Worm (Caenorhabditis elegans): ENCODE results near the gene srd-34.

The srd-34 gene

ce11 chrV:10548981-10549380 lies at the start of gene srd-34:
srd-34 (minus strand) TSS chrV:10549081.
- TF ChIP-seq unc-62 (GFP tag; optimal IDR thresholded peaks at IDR 0.05 in 1 of 2) (no peak), unc-62 (tag; optimal IDR thresholded peaks at IDR 0.05) (no peak), T20F7.1 (GFP tag; optimal IDR thresholded peaks at IDR 0.05) (no peak), daf-16 (GFP tag; optimal IDR thresholded peaks at IDR 0.05) (no peak), daf-16 (tag; optimal IDR thresholded peaks at IDR 0.05) (no peak), D1046.2 (GFP tag; IDR thresholded peaks at IDR 0.05) (no peak), mep-1 (tag; optimal IDR thresholded peaks at IDR 0.05) (no peak), F26F4.8 (GFP tag; conservative IDR thresholded peaks at IDR 0.05) (no peak), ceh-20 (GFP tag; IDR thresholded peaks at IDR 0.05) (no peak), pha-4 (GFP tag; IDR thresholded peaks at IDR 0.05) (no peak), pha-4 (tag; optimal IDR thresholded peaks at IDR 0.05) (no peak), lin-38 (GFP tag; IDR thresholded peaks at IDR 0.05) (no peak), Y75B8A.6 (GFP tag; IDR thresholded peaks at IDR 0.05) (no peak), mes-2 (tag; optimal IDR thresholded peaks at IDR 0.05; ENCODE audit: poor library complexity, severe bottlenecking) (no peak), arid-1 (GFP tag; conservative IDR thresholded peaks at IDR 0.05) (no peak), ama-1 (optimal IDR thresholded peaks at IDR 0.05) (no peak), ceh-82 (tag; optimal IDR thresholded peaks at IDR 0.05) (no peak), zag-1 (tag; optimal IDR thresholded peaks at IDR 0.05) (no peak), ztf-11 (tag; optimal IDR thresholded peaks at IDR 0.05) (no peak)

DNA sequence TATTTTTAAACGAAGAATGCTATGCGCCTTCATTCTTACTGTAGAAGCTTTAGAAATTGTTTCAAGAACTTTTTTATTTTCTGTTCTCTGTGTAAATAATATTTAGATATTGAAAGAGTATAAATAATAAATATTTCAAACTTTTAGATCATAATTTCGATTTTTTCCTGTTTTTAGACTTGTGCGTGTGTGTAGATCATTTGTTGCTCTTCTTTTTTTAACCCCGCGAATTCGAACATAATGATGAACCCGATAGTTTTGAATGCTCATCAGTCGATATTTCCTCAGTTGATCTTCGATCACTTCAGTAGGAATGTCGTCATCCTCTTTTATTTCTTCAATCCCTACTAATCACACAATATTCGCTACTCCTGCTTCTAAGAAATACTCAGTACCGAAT lies 48.4 kb upstream of the srd-34 start, which contains the start of gene T21C9.13:
Gene T21C9.13 (plus strand): TSS at position 33 of the 400 bp plus-strand sequence.
- TF ChIP-seq F37D6.2 (tag; optimal IDR thresholded peaks at IDR 0.05), result no peak
- no peak for TF ChIP-seq mxl-3 (GFP tag; optimal IDR thresholded peaks at IDR 0.05)
- no peak for TF ChIP-seq ceh-20 (GFP tag; IDR thresholded peaks at IDR 0.05)
- TF ChIP-seq nhr-76 (tag; optimal IDR thresholded peaks at IDR 0.05), result no peak
- no peak for TF ChIP-seq zip-2 (tag; optimal IDR thresholded peaks at IDR 0.05)
- no peak for TF ChIP-seq lsy-2 (tag; optimal IDR thresholded peaks at IDR 0.05)
- no peak for TF ChIP-seq lir-3 (tag; optimal IDR thresholded peaks at IDR 0.05)
- TF ChIP-seq lin-1 (GFP tag; IDR thresholded peaks at IDR 0.05), result no peak
- no peak for TF ChIP-seq nhr-237 (tag; optimal IDR thresholded peaks at IDR 0.05)
- no peak for TF ChIP-seq lim-7 (GFP tag; IDR thresholded peaks at IDR 0.05)
- TF ChIP-seq nhr-28 (tag; optimal IDR thresholded peaks at IDR 0.05), result no peak
- TF ChIP-seq lin-15B (tag; optimal IDR thresholded peaks at IDR 0.05), result no peak

ce11 chrV:10594810-10595209 lies 45.9 kb upstream of the srd-34 start, which contains the start of gene T21C9.11:
T21C9.11 (minus strand) TSS chrV:10594910.
- TF ChIP-seq ZK337.2 (GFP tag; IDR thresholded peaks at IDR 0.05) (no peak), ctbp-1 (GFP tag; IDR thresholded peaks at IDR 0.05) (no peak), egl-43 (GFP tag; IDR thresholded peaks at IDR 0.05) (no peak), nhr-76 (tag; optimal IDR thresholded peaks at IDR 0.05) (no peak), nhr-6 (tag; optimal IDR thresholded peaks at IDR 0.05) (no peak), php-3 (GFP tag; IDR thresholded peaks at IDR 0.05) (no peak), pqm-1 (tag; optimal IDR thresholded peaks at IDR 0.05) (no peak), F26F4.8 (GFP tag; conservative IDR thresholded peaks at IDR 0.05) (no peak), Y5F2A.4 (GFP tag; optimal IDR thresholded peaks at IDR 0.05) (no peak), ceh-44 (GFP tag; IDR thresholded peaks at IDR 0.05) (no peak)

DNA sequence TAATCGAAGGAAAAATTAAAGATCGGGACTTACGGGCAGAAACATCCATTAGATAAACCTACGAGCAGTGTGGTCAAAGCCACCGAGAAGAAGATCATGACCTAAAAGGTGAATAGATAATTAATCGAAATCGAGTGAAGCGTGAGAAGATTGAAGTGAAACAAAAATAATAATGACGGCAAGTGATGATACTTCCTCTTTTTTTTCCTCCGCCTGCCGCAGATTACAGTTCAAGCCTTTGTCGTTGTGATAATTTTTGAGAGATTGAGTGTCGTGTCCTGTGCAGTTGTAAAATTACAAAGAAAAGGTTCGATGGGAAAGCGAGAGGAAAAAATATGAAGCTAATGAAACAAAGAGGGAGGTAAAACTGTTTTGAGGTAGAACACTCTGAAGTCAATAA lies 43.6 kb upstream of the srd-34 start, which contains the start of gene T21C9.9:
Gene T21C9.9 (minus strand): TSS at position 101 of the 400 bp plus-strand sequence.
- TF ChIP-seq ces-1 (GFP tag; optimal IDR thresholded peaks at IDR 0.05), result no peak
- TF ChIP-seq mdt-29 (GFP tag; IDR thresholded peaks at IDR 0.05), result no peak
- no peak for TF ChIP-seq ceh-44 (GFP tag; IDR thresholded peaks at IDR 0.05)
- TF ChIP-seq egl-43 (GFP tag; IDR thresholded peaks at IDR 0.05), result no peak
- TF ChIP-seq duxl-1 (tag; optimal IDR thresholded peaks at IDR 0.05; ENCODE audit: poor library complexity), result no peak
- TF ChIP-seq lim-7 (GFP tag; IDR thresholded peaks at IDR 0.05), result no peak
- TF ChIP-seq nhr-42 (GFP tag; IDR thresholded peaks at IDR 0.05), result no peak
- TF ChIP-seq Y48G9A.11 (GFP tag; IDR thresholded peaks at IDR 0.05), result no peak
- no peak for TF ChIP-seq aly-2 (tag; optimal IDR thresholded peaks at IDR 0.05)
- TF ChIP-seq ZK337.2 (GFP tag; IDR thresholded peaks at IDR 0.05), result no peak
- TF ChIP-seq Y105C5A.15 (GFP tag; IDR thresholded peaks at IDR 0.05), result no peak
- TF ChIP-seq snpc-1.2 (GFP tag; IDR thresholded peaks at IDR 0.05), result no peak
- no peak for TF ChIP-seq aha-1 (tag)

Measured in whole organism, L4 larva.